Fruit fly (Drosophila melanogaster) whole organism, larva: ENCODE results near the gene Cipc.

Experiments used
- noc ChIP-seq: fragments of 200-800 bp; sonication (Bioruptor generic); optimal IDR thresholded peaks from 3 replicates; lab custom pipeline; 2019; ENCODE audit warnings: missing biosample characterization, mild to moderate bottlenecking, missing genetic modification characterization, moderate library complexity

Cipc gene

dm6 chr3R:26105407-26105806 is 1.3 kb upstream of the Cipc start:
- no peak for TF ChIP-seq noc (tag; lab: Kevin White, UChicago)

- no peak for TF ChIP-seq noc (tag; lab: Kevin White, UChicago)
These were observed 659 bp upstream of the Cipc start for dm6 chr3R:26105924-26106494.

dm6 chr3R:26108424-26108823 is 1.8 kb downstream of the Cipc start:
- peak; percentile 56 for TF ChIP-seq noc (tag; lab: Kevin White, UChicago)

- peak; percentile 20 for TF ChIP-seq noc (tag; lab: Kevin White, UChicago)
These were observed 10.9 kb downstream of the Cipc start for dm6 chr3R:26117465-26118081.

- TF ChIP-seq noc (tag; lab: Kevin White, UChicago), result no peak
These were observed 13.3 kb downstream of the Cipc start for dm6 chr3R:26119993-26120392.

dm6 chr3R:26121108-26121507 is 14.4 kb downstream of the Cipc start:
- TF ChIP-seq noc (tag; lab: Kevin White, UChicago), result peak; percentile 78

dm6 chr3R:26121785-26122184 is 15.1 kb downstream of the Cipc start:
- TF ChIP-seq noc (tag; lab: Kevin White, UChicago), result no peak

dm6 chr3R:26122896-26123295 is 16.2 kb downstream of the Cipc start:
- no peak for TF ChIP-seq noc (tag; lab: Kevin White, UChicago)

- TF ChIP-seq noc (tag; lab: Kevin White, UChicago), result no peak
These were observed 18.1 kb downstream of the Cipc start for dm6 chr3R:26124576-26125283.

- no peak for TF ChIP-seq noc (tag; lab: Kevin White, UChicago)
These were observed 19.4 kb downstream of the Cipc start, which contains the start of gene CG14556 for dm6 chr3R:26125838-26126709. TSS of gene CG14556 (plus strand) at chr3R:26126659.

dm6 chr3R:26128442-26129003 is 21.9 kb downstream of the Cipc start:
- no peak for TF ChIP-seq noc (tag; lab: Kevin White, UChicago)

- no peak for TF ChIP-seq noc (tag; lab: Kevin White, UChicago)
These were observed 23.0 kb downstream of the Cipc start for dm6 chr3R:26129680-26130079.

- TF ChIP-seq noc (tag; lab: Kevin White, UChicago), result no peak
These were observed 23.9 kb downstream of the Cipc start for dm6 chr3R:26130586-26130985.

- TF ChIP-seq noc (tag; lab: Kevin White, UChicago), result no peak
These were observed 26.2 kb downstream of the Cipc start, which contains the start of gene CG6142 for dm6 chr3R:26132854-26133253. TSS of gene CG6142 (plus strand) at chr3R:26133154.

dm6 chr3R:26137189-26137588 is 30.5 kb downstream of the Cipc start:
- no peak for TF ChIP-seq noc (tag; lab: Kevin White, UChicago)
